Worm (Caenorhabditis elegans) whole organism, L3 larva: ENCODE data around the gene noa-1.

Source experiments
- aly-2 ChIP-seq: fragments of 150-350 bp; optimal IDR thresholded peaks from 2 replicates; lab custom pipeline; 2014; ENCODE audit warnings: missing biosample characterization, missing genetic modification characterization
- lin-15B ChIP-seq: fragments of 150-350 bp; optimal IDR thresholded peaks from 2 replicates; lab custom pipeline; 2014; ENCODE audit warnings: missing biosample characterization, missing genetic modification characterization
- mdl-1 ChIP-seq: fragments of 150-350 bp; optimal IDR thresholded peaks from 2 replicates; lab custom pipeline; 2014; ENCODE audit warnings: missing biosample characterization, missing genetic modification characterization
- nhr-12 ChIP-seq: fragments of 150-350 bp; optimal IDR thresholded peaks from 2 replicates; lab custom pipeline; 2014; ENCODE audit warnings: missing biosample characterization, missing genetic modification characterization
- nhr-237 ChIP-seq: fragments of 150-350 bp; optimal IDR thresholded peaks from 2 replicates; lab custom pipeline; 2014; ENCODE audit warnings: missing biosample characterization, missing genetic modification characterization
- nhr-76 ChIP-seq: fragments of 150-350 bp; sonication (generic microtip); optimal IDR thresholded peaks from 5 replicates; lab custom pipeline; 2014; ENCODE audit warnings: missing biosample characterization, missing genetic modification characterization
- pha-4 ChIP-seq: fragments of 150-350 bp; optimal IDR thresholded peaks from 2 replicates; lab custom pipeline; 2014; ENCODE audit warnings: missing biosample characterization, missing genetic modification reagents, missing genetic modification characterization
- unc-62 ChIP-seq: fragments of 150-350 bp; sonication (generic microtip); optimal IDR thresholded peaks from 4 replicates; lab custom pipeline; 2014; ENCODE audit warnings: missing biosample characterization, missing genetic modification reagents, missing genetic modification characterization
- ztf-11 ChIP-seq: fragments of 150-350 bp; optimal IDR thresholded peaks from 2 replicates; lab custom pipeline; 2014; ENCODE audit warnings: missing biosample characterization, missing genetic modification characterization

DNA sequence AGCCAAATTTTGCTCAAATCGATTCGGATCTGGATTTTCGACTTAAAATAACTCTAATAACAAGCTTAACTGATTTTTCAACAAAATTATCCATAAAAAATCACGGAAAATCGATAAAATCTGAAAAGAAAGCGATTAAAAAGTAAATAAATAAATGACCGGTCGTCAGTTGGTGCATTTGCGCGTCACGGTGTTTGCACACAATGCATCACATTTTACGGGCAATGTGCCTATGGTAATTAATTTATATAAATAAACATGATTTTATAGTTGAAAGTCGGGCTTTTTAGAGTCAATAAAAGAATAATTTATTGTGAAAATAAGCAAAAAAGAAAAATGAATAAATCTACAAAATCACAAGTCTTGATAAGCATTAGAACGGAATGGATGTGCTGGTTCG lies 46.1 kb downstream of the noa-1 start:
- TF ChIP-seq pha-4 (tag; lab: Kevin White, UChicago), result peak; percentile 89
- TF ChIP-seq lin-15B (tag; lab: Kevin White, UChicago), result peak; percentile 39
- no peak for TF ChIP-seq nhr-237 (tag; lab: Kevin White, UChicago)
- TF ChIP-seq unc-62 (GFP tag; lab: Kevin White, UChicago), result no peak
- no peak for TF ChIP-seq ztf-11
- no peak for TF ChIP-seq mdl-1 (tag; lab: Kevin White, UChicago)
- no peak for TF ChIP-seq aly-2 (tag; lab: Kevin White, UChicago)
- no peak for TF ChIP-seq nhr-76 (tag; lab: Kevin White, UChicago)
- no peak for TF ChIP-seq nhr-12 (tag; lab: Kevin White, UChicago)
